Fruit fly (Drosophila melanogaster) whole organism, embryonic: ENCODE measurements around the gene CG15330.

Source experiments
- BtbVII ChIP-seq: fragments of 200-800 bp; sonication (Bioruptor generic); optimal IDR thresholded peaks from 3 replicates; lab custom pipeline; 2017; ENCODE audit warnings: missing biosample characterization, mild to moderate bottlenecking, missing genetic modification characterization
- CG12744 ChIP-seq: fragments of 200-800 bp; sonication (Bioruptor generic); optimal IDR thresholded peaks from 2 replicates; lab custom pipeline; 2016; ENCODE audit warnings: missing biosample characterization, missing genetic modification characterization
- CG12942 ChIP-seq: fragments of 200-800 bp; sonication (Bioruptor generic); optimal IDR thresholded peaks from 3 replicates; lab custom pipeline; 2016; ENCODE audit warnings: missing biosample characterization, missing genetic modification characterization
- CG13296 ChIP-seq: fragments of 200-800 bp; sonication (Bioruptor generic); optimal IDR thresholded peaks from 3 replicates; lab custom pipeline; 2018; ENCODE audit warnings: missing biosample characterization, mild to moderate bottlenecking, missing genetic modification characterization
- CG17912 ChIP-seq: fragments of 200-800 bp; sonication (Bioruptor generic); optimal IDR thresholded peaks from 2 replicates; lab custom pipeline; 2018; ENCODE audit warnings: missing biosample characterization, mild to moderate bottlenecking, missing genetic modification characterization
- CG31441 ChIP-seq: fragments of 200-800 bp; sonication (Bioruptor generic); IDR thresholded peaks from 2 replicates; pipeline ENCODE4 v1.3.6; 2022; ENCODE audit warnings: missing biosample characterization, missing genetic modification characterization
- CG32767 ChIP-seq: fragments of 200-800 bp; sonication (Bioruptor generic); IDR thresholded peaks from 2 replicates; pipeline ENCODE4 v1.3.6; 2022; ENCODE audit warnings: missing biosample characterization, missing genetic modification characterization
- CG4328 ChIP-seq: fragments of 200-800 bp; sonication (Bioruptor generic); optimal IDR thresholded peaks from 3 replicates; lab custom pipeline; 2017; ENCODE audit warnings: missing biosample characterization, missing genetic modification reagents, missing genetic modification characterization
- CG4404 ChIP-seq: fragments of 200-800 bp; sonication (Bioruptor generic); IDR thresholded peaks from 2 replicates; pipeline ENCODE4 v1.3.6; 2022; ENCODE audit warnings: missing biosample characterization, missing genetic modification characterization
- CG4730 ChIP-seq: fragments of 200-800 bp; sonication (Bioruptor generic); IDR thresholded peaks from 2 replicates; pipeline ENCODE4 v1.3.6; 2022; ENCODE audit warnings: missing biosample characterization, missing genetic modification characterization
- CG8281 ChIP-seq: fragments of 200-800 bp; sonication (Bioruptor generic); optimal IDR thresholded peaks from 2 replicates; lab custom pipeline; 2018; ENCODE audit warnings: missing biosample characterization, mild to moderate bottlenecking, missing genetic modification characterization, moderate library complexity
- CG8478 ChIP-seq: fragments of >200 bp; optimal IDR thresholded peaks from 2 replicates; lab custom pipeline; 2018
- CG8765 ChIP-seq: fragments of 200-800 bp; sonication (Bioruptor generic); IDR thresholded peaks from 2 replicates; pipeline ENCODE4 v1.3.6; 2022; ENCODE audit warnings: missing biosample characterization, missing genetic modification characterization
- CG9215 ChIP-seq: fragments of 200-800 bp; sonication (Bioruptor generic); IDR thresholded peaks from 2 replicates; pipeline ENCODE4 v1.3.6; 2022; ENCODE audit warnings: missing biosample characterization, missing genetic modification characterization
- CG9817 ChIP-seq: fragments of 200-800 bp; sonication (Bioruptor generic); optimal IDR thresholded peaks from 2 replicates; lab custom pipeline; 2018; ENCODE audit warnings: missing biosample characterization, mild to moderate bottlenecking, missing genetic modification characterization, moderate library complexity
- Chrac-16 ChIP-seq: fragments of 200-800 bp; sonication (Bioruptor generic); optimal IDR thresholded peaks from 3 replicates; lab custom pipeline; 2016; ENCODE audit warnings: missing biosample characterization, missing genetic modification characterization
- D19B ChIP-seq: fragments of 200-800 bp; sonication (Bioruptor generic); optimal IDR thresholded peaks from 2 replicates; lab custom pipeline; 2017; ENCODE audit warnings: missing biosample characterization, mild to moderate bottlenecking, missing genetic modification characterization
- Fer1 ChIP-seq: fragments of 200-800 bp; sonication (Bioruptor generic); optimal IDR thresholded peaks from 2 replicates; lab custom pipeline; 2017; ENCODE audit warnings: missing biosample characterization, mild to moderate bottlenecking, missing genetic modification characterization
- Fer3 ChIP-seq: fragments of 200-800 bp; sonication (Bioruptor generic); optimal IDR thresholded peaks from 2 replicates; lab custom pipeline; 2018; ENCODE audit warnings: missing biosample characterization, mild to moderate bottlenecking, missing genetic modification characterization, moderate library complexity
- HLH3B ChIP-seq: fragments of 200-800 bp; sonication (Bioruptor generic); IDR thresholded peaks from 2 replicates; pipeline ENCODE4 v1.3.6; 2022; ENCODE audit warnings: missing biosample characterization, missing genetic modification characterization
- Hand ChIP-seq: fragments of 200-800 bp; sonication (Bioruptor generic); optimal IDR thresholded peaks from 2 replicates; lab custom pipeline; 2017; ENCODE audit warnings: mild to moderate bottlenecking, missing biosample characterization, missing genetic modification reagents, missing genetic modification characterization
- HmgZ ChIP-seq: fragments of 200-800 bp; sonication (Bioruptor generic); optimal IDR thresholded peaks from 2 replicates; lab custom pipeline; 2018; ENCODE audit warnings: missing biosample characterization, mild to moderate bottlenecking, missing genetic modification characterization
- Hmr ChIP-seq: fragments of 200-800 bp; sonication (Bioruptor generic); optimal IDR thresholded peaks from 3 replicates; lab custom pipeline; 2017; ENCODE audit warnings: mild to moderate bottlenecking, missing biosample characterization, missing genetic modification reagents, missing genetic modification characterization
- Hr78 ChIP-seq, 2 experiments: fragments of 200-800 bp in 1 of 2; fragments of >200 bp in 1 of 2; sonication (Bioruptor generic) in 1 of 2; optimal IDR thresholded peaks; 2 replicates each; lab custom pipeline; 2017 to 2019; ENCODE audit warnings: missing biosample characterization in 2 of 2, missing genetic modification characterization in 2 of 2, mild to moderate bottlenecking in 1 of 2, moderate library complexity in 1 of 2
- Jarid2 ChIP-seq: fragments of 200-800 bp; sonication (Bioruptor generic); optimal IDR thresholded peaks from 3 replicates; lab custom pipeline; 2017; ENCODE audit warnings: mild to moderate bottlenecking, missing biosample characterization, missing genetic modification reagents, missing genetic modification characterization
- Mad ChIP-seq: fragments of 200-800 bp; sonication (Bioruptor generic); optimal IDR thresholded peaks from 2 replicates; lab custom pipeline; 2016; ENCODE audit warnings: missing biosample characterization, missing genetic modification characterization
- Opbp ChIP-seq: fragments of 200-800 bp; sonication (Bioruptor generic); IDR thresholded peaks from 3 replicates; pipeline ENCODE4 v1.3.6; 2022; ENCODE audit warnings: missing biosample characterization, missing genetic modification characterization; ENCODE audit not compliant: partially characterized antibody
- Pdp1 ChIP-seq, 2 experiments: fragments of 200-800 bp; sonication (Bioruptor generic); optimal IDR thresholded peaks; 3 replicates each; lab custom pipeline; 2016; ENCODE audit warnings: missing biosample characterization in 2 of 2, missing genetic modification characterization in 2 of 2, mild to moderate bottlenecking in 1 of 2, moderate library complexity in 1 of 2
- Usf ChIP-seq: fragments of 200-800 bp; sonication (Bioruptor generic); optimal IDR thresholded peaks from 2 replicates; lab custom pipeline; 2017; ENCODE audit warnings: missing genotype, missing biosample characterization, missing genetic modification characterization
- btn ChIP-seq: fragments of 200-800 bp; sonication (Bioruptor generic); optimal IDR thresholded peaks from 2 replicates; lab custom pipeline; 2016; ENCODE audit warnings: missing biosample characterization, missing genetic modification characterization
- chif ChIP-seq, 2 experiments: fragments of 200-800 bp; sonication (Bioruptor generic); optimal IDR thresholded peaks; 3 replicates each; lab custom pipeline; 2016; ENCODE audit warnings: missing biosample characterization in 2 of 2, missing genetic modification characterization in 2 of 2
- dpn ChIP-seq, 2 experiments: fragments of 200-800 bp; sonication (Bioruptor generic); optimal IDR thresholded peaks; 3 replicates each; lab custom pipeline; 2016; ENCODE audit warnings: missing biosample characterization in 2 of 2, missing genetic modification characterization in 2 of 2
- ems ChIP-seq: fragments of 200-800 bp; sonication (Bioruptor generic); optimal IDR thresholded peaks from 3 replicates; lab custom pipeline; 2016; ENCODE audit warnings: missing biosample characterization, missing genetic modification characterization
- mld ChIP-seq: fragments of 200-800 bp; sonication (Bioruptor generic); IDR thresholded peaks from 3 replicates; pipeline ENCODE4 v1.3.6; 2022; ENCODE audit warnings: missing biosample characterization, missing genetic modification characterization; ENCODE audit not compliant: partially characterized antibody
- nerfin-1 ChIP-seq: fragments of 200-800 bp; sonication (Bioruptor generic); optimal IDR thresholded peaks from 3 replicates; lab custom pipeline; 2019; ENCODE audit warnings: missing biosample characterization, mild to moderate bottlenecking, missing genetic modification characterization, moderate library complexity
- nmo ChIP-seq: fragments of 200-800 bp; sonication (Bioruptor generic); optimal IDR thresholded peaks from 2 replicates; lab custom pipeline; 2018; ENCODE audit warnings: missing biosample characterization, mild to moderate bottlenecking, missing genetic modification characterization, moderate library complexity
- nom ChIP-seq: fragments of 200-800 bp; sonication (Bioruptor generic); optimal IDR thresholded peaks from 2 replicates; lab custom pipeline; 2017; ENCODE audit warnings: missing biosample characterization, missing genetic modification characterization, mild to moderate bottlenecking, moderate library complexity, missing genetic modification reagents
- onecut ChIP-seq: fragments of 200-800 bp; sonication (Bioruptor generic); IDR thresholded peaks from 2 replicates; pipeline ENCODE4 v1.3.6; 2022; ENCODE audit warnings: missing biosample characterization, missing genetic modification characterization
- pan ChIP-seq, 4 experiments: fragments of >200 bp in 3 of 4; fragments of 200-800 bp in 1 of 4; sonication (Bioruptor generic) in 1 of 4; optimal IDR thresholded peaks in 3 of 4; IDR thresholded peaks in 1 of 4; 2 replicates each; pipeline versions ENCODE4 v1.3.6 to Lab custom; 2017 to 2022; ENCODE audit warnings: missing biosample characterization in 2 of 4, missing genetic modification characterization in 2 of 4, mixed read lengths in 1 of 4
- pros ChIP-seq: fragments of 200-800 bp; sonication (Bioruptor generic); optimal IDR thresholded peaks from 3 replicates; lab custom pipeline; 2019; ENCODE audit warnings: missing biosample characterization, mild to moderate bottlenecking, missing genetic modification characterization, moderate library complexity
- salm ChIP-seq: fragments of 200-800 bp; sonication (Bioruptor generic); optimal IDR thresholded peaks from 2 replicates; lab custom pipeline; 2018; ENCODE audit warnings: missing biosample characterization, mild to moderate bottlenecking, missing genetic modification characterization
- sens ChIP-seq: fragments of 200-800 bp; sonication (Bioruptor generic); peaks from one replicate; lab custom pipeline; 2016; ENCODE audit warnings: missing biosample characterization, missing genetic modification characterization
- seq ChIP-seq: fragments of 200-800 bp; sonication (Bioruptor generic); IDR thresholded peaks from 2 replicates; pipeline ENCODE4 v1.3.6; 2022; ENCODE audit warnings: missing biosample characterization, missing genetic modification characterization
- sna ChIP-seq: fragments of 200-800 bp; sonication (Bioruptor generic); IDR thresholded peaks from 2 replicates; pipeline ENCODE4 v1.3.6; 2022; ENCODE audit warnings: missing biosample characterization, missing genetic modification characterization; ENCODE audit not compliant: partially characterized antibody
- tap ChIP-seq: fragments of 200-800 bp; optimal IDR thresholded peaks from 3 replicates; lab custom pipeline; 2019; ENCODE audit warnings: missing biosample characterization, mild to moderate bottlenecking, missing genetic modification characterization, moderate library complexity
- twi ChIP-seq: fragments of 200-800 bp; optimal IDR thresholded peaks from 2 replicates; lab custom pipeline; 2019; ENCODE audit warnings: missing biosample characterization, mild to moderate bottlenecking, missing genetic modification characterization, moderate library complexity
- wor ChIP-seq: fragments of 200-800 bp; sonication (Bioruptor generic); IDR thresholded peaks from 2 replicates; pipeline ENCODE4 v1.3.6; 2022; ENCODE audit warnings: missing biosample characterization, missing genetic modification characterization

Gene CG15330

DNA sequence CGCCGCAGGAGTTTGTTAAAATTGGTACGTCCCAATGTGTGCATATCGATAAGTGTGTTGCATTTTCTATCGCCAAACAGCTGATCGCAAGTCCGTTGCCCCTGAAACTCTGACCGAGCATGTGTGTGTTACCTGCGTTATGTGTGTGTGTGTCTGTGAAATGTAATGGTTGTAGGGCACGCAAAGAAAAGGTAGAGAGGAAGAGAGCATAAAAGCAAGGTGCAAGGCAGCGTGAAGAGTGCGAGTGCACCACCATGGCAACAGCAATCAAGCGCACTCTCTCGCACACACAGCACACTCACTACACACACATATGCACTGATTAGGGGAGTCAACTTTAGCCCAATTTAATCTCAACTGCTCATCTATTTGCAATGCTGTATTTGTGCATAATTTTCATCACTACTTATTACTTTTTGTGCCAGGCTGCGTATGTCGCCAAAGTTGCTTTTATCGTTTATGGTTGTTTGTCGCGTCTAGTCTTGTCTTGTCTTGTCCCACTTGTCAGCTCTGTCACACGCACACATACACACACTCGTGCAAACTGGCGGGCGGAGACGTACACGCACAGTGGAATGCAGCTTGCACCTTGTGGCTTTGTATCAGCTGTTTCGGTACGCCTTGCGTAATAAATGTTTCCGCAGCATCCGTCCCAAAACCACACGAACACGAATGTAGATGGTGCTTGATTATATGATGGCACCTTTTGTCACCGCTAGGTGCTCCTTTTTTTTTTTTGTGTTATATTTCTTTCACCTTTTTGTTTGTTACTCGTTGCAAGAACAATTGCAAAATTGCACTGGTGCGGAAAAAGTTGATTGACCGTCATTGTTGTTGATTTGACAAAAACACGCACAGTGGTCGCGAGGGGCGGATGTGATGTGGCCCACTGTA lies 18.0 kb upstream of the CG15330 start (continued):
- TF ChIP-seq Chrac-16 (GFP tag; lab: Kevin White, UChicago) (peak; percentile 82), CG12744 (GFP tag; lab: Kevin White, UChicago) (no peak), Mad (GFP tag; lab: Kevin White, UChicago) (peak; percentile 46), CG13296 (peak; percentile 70), Hmr (GFP tag; lab: Kevin White, UChicago) (peak; percentile 58), CG12942 (GFP tag; lab: Kevin White, UChicago) (peak; percentile 70), Opbp (GFP tag; lab: Robert Waterston, UW) (0 out of 3 replicates have a peak, but pooled peaks have one; percentile 6), CG31441 (GFP tag; lab: Robert Waterston, UW) (peak; percentile 88), dpn (GFP tag; optimal IDR thresholded peaks at IDR 0.05; lab: Kevin White, UChicago) (peak; percentile 73 to 77), twi (tag; lab: Kevin White, UChicago) (peak; percentile 56), nom (GFP tag; lab: Kevin White, UChicago) (peak; percentile 40), wor (GFP tag; lab: Robert Waterston, UW) (peak; percentile 83), CG9215 (GFP tag; lab: Robert Waterston, UW) (peak; percentile 36; the same call in 1 of the 2 replicates), Fer3 (tag; lab: Kevin White, UChicago) (peak; percentile 36), Hr78 (GFP tag; optimal IDR thresholded peaks at IDR 0.05; lab: Kevin White, UChicago) (no peak), nmo (GFP tag; lab: Kevin White, UChicago) (peak; percentile 92), Usf (GFP tag; lab: Kevin White, UChicago) (peak; percentile 68), CG8281 (tag; lab: Kevin White, UChicago) (peak; percentile 65), CG32767 (GFP tag; lab: Robert Waterston, UW) (peak; percentile 68; the same call in 1 of the 2 replicates), Jarid2 (peak; percentile 4), Fer1 (peak; percentile 64), CG17912 (peak; percentile 48), pros (peak; percentile 75), nerfin-1 (tag; lab: Kevin White, UChicago) (peak; percentile 86), CG8478 (lab: Kevin White, UChicago) (peak; percentile 98), pan (optimal IDR thresholded peaks at IDR 0.05; lab: Kevin White, UChicago) (no peak), pan (GFP tag; optimal IDR thresholded peaks at IDR 0.05 in 1 of 2, IDR thresholded peaks at IDR 0.05 in 1 of 2) (peak in 1 of 2 experiments; percentile 64), onecut (peak; percentile 71), CG4328 (peak; percentile 80), mld (GFP tag; lab: Robert Waterston, UW) (no peak), ems (GFP tag; lab: Kevin White, UChicago) (peak; percentile 74), Hand (peak; percentile 13), CG4730 (GFP tag; lab: Robert Waterston, UW) (peak; percentile 56), HmgZ (tag; lab: Kevin White, UChicago) (no peak), CG4404 (GFP tag; lab: Robert Waterston, UW) (peak; percentile 73; the same call in 1 of the 2 replicates), sens (GFP tag; lab: Kevin White, UChicago) (peak; percentile 98), Pdp1 (GFP tag; optimal IDR thresholded peaks at IDR 0.05; lab: Kevin White, UChicago) (peak; percentile 81 to 92), BtbVII (GFP tag; lab: Kevin White, UChicago) (peak; percentile 60), tap (tag; lab: Kevin White, UChicago) (peak; percentile 52), seq (peak; percentile 57), CG8765 (GFP tag; lab: Robert Waterston, UW) (no peak), HLH3B (GFP tag; lab: Robert Waterston, UW) (peak; percentile 63; the same call in 1 of the 2 replicates), chif (GFP tag; optimal IDR thresholded peaks at IDR 0.05; lab: Kevin White, UChicago) (peak; percentile 86 to 92), btn (GFP tag; lab: Kevin White, UChicago) (peak; percentile 59), D19B (GFP tag; lab: Kevin White, UChicago) (no peak), CG9817 (tag; lab: Kevin White, UChicago) (peak; percentile 53), sna (no peak), salm (tag; lab: Kevin White, UChicago) (peak; percentile 45)
